Worm (Caenorhabditis elegans) whole organism, L4/young adult: Measurements from ENCODE around the gene fbxa-50.
"Not testable (repeated sequence)": the region's sequence is repeated elsewhere in the genome, so short reads cannot be mapped to it uniquely, and the experiment has no call there.

Experiments
- W03F9.2 ChIP-seq: fragments of 150-350 bp; optimal IDR thresholded peaks from 2 replicates; lab custom pipeline; 2014; ENCODE audit warnings: missing biosample characterization, missing genetic modification characterization
- dao-5 ChIP-seq: sonication (generic microtip); optimal IDR thresholded peaks from 2 replicates; lab custom pipeline; 2016; ENCODE audit warnings: missing genotype, missing genetic modification characterization, moderate library complexity, missing compliant biosample characterization
- him-1 ChIP-seq: sonication (generic microtip); optimal IDR thresholded peaks from 2 replicates; lab custom pipeline; 2016; ENCODE audit warnings: missing genotype, missing genetic modification reagents, missing genetic modification characterization, missing compliant biosample characterization

Gene fbxa-50

DNA sequence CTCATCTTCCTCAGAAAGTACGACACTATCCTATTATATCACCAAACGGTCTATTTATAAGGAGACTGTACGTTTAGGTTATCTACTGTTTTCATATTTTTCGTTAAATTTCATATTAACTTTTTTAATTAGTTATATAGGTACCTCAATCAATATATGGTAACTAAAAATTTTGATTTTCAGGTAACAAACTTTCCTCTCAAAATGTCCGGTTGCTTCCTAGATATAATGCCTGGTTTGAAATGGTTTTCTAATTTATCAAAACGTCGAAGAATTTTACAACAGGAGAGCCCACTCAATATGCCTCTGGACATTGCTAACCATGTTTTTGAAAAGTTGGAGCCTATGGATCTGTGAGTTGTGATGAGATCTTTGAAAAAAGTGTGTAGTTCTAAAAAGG lies 9.3 kb upstream of the fbxa-50 start, which contains the start of gene fbxa-28:
TSS of gene fbxa-28 (plus strand) at position 301 of the 400 bp plus-strand sequence.
- TF ChIP-seq dao-5 (no peak), him-1 (tag; lab: Kevin White, UChicago) (no peak), W03F9.2 (tag; lab: Kevin White, UChicago) (no peak)

DNA sequence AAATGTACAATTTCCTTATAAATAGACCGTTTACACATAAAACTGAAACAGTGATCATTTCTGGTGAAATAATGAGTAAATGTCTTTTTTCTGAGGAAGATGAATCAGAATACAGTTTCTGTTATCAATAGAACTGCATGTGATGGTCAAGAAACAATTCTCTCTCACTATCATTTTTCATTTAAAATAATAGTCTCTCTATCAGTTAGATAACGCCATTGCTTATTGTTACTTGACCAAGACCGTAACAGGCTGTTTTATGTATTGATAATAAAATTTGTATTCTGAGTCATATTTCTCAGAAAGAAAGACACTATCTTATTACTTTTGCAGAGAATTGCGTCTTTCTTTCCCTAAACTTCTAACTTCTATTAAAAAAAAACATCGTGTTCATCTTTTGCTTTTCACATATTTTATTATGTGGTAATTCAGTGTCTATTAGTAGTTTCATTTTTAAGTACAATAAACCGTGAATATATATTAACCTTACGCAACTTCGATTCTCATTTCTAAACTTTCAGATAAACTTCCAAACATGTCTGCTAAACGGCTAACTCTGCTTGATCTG lies 6.9 kb upstream of the fbxa-50 start, which contains the start of gene fbxa-35:
TSS of gene fbxa-35 (plus strand) at position 518 of the 568 bp plus-strand sequence.
- TF ChIP-seq him-1 (tag; lab: Kevin White, UChicago) = no peak
- TF ChIP-seq W03F9.2 (tag; lab: Kevin White, UChicago) = no peak

DNA sequence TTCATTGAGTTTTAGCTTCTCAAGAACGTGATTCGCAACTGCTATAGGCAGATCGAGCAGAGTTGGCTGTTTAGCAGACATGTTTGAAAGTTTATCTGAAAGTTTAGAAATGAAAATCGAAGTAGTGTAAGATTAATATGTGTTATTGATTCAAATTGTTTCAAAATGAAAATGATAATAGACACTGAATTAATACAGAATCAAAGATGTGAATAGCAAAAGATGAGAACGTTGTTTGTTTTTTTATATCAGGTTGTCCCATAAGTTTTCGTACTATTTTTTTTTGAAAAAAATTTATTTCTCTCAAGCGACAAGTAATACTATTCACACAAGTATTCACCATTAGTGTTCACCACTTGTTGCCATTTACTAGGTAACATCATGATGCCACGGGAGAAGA lies 4.8 kb upstream of the fbxa-50 start, which contains the start of gene fbxa-36:
TSS of gene fbxa-36 (minus strand) at position 101 of the 400 bp plus-strand sequence.
- TF ChIP-seq dao-5 (no peak), W03F9.2 (tag; lab: Kevin White, UChicago) (no peak), him-1 (tag; lab: Kevin White, UChicago) (no peak)

DNA sequence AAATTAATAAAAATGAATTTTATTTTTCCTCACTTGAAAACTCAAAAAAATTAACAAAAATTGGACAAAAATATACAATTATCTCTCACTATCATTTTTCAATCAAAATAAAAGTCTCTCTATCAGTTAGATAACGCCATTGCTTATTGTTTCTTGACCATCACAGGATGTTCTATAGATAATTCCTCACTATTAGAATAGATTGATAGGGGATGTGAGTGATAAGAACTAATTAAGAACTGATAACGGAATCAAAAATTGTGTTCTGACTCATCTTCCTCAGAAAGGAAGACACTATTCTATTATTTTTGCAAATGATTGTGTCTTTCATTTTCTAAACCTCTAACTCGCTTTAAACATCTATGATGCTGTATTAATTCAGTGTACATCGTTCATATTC lies 816 bp upstream of the fbxa-50 start:
- TF ChIP-seq W03F9.2 (tag; lab: Kevin White, UChicago) (no peak), him-1 (tag; lab: Kevin White, UChicago) (no peak), dao-5 (no peak)

DNA sequence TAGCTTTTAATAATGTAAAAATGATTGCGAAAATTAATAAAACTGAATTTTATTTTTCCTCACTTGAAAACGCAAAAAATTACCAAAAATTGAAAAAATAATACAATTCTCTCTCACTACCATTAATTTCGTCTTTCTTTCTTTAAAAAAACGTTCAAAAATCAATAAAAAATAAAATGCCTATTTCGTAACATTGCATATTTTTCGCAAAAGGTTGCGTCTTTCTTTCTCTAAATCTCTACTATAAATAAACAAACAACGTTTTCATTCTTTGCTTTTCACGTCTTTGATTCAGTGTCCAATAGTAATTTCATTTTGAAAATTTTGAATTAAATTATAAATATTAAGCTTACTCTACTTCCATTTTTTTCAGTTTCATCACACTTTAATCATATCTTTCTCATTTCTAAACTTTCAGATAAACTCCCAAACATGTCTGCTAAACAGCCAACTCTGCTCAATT lies 3.7 kb downstream of the fbxa-50 start, which contains the start of gene fbxa-37:
TSS of gene fbxa-37 (plus strand) at position 413 of the 463 bp plus-strand sequence.
- TF ChIP-seq dao-5 (no peak), W03F9.2 (tag; lab: Kevin White, UChicago) (no peak), him-1 (tag; lab: Kevin White, UChicago) (no peak)

DNA sequence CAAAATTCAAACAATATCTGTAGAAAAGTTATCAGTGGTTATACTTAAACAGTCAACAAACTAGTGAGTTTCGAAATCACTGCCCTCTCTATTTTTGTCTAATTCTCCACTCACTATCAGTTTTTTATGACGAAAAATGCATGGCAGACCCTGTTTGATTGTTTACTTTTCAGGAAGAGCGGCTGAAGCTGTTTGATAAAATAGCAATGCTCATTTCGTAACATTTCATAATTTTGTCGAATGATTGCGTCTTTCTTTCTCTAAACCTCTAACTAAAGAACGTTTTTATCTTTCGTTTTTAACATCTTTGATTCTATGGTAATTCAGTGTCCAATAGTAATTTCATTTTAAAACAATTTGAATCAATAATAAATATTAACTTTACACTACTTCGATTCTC lies 9.1 kb downstream of the fbxa-50 start:
- no peak for TF ChIP-seq W03F9.2 (tag; lab: Kevin White, UChicago)
- TF ChIP-seq him-1 (tag; lab: Kevin White, UChicago) = no peak
- TF ChIP-seq dao-5 = no peak

DNA sequence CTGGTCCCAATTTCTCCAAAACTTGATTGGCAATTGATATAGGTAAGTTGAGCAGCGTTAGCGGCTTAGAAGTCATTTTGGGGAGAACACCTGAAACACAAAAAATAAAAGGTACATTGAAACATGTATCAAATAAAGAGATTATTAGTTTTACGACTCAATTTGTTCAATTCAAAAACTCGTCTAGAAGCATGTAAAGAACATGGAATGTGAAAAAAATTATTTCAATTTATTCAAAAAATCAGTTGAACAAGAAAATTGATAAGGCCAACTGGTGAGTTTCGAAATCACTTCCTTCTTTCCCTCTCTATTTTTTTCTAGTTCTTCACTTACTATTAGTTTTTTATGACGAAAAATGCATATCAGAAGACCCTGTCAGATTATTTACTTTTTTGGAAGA lies 12.8 kb downstream of the fbxa-50 start, which contains the start of gene fbxa-30:
TSS of gene fbxa-30 (minus strand) at position 101 of the 400 bp plus-strand sequence.
- TF ChIP-seq him-1 (tag; lab: Kevin White, UChicago) (no peak), dao-5 (no peak), W03F9.2 (tag; lab: Kevin White, UChicago) (no peak)

DNA sequence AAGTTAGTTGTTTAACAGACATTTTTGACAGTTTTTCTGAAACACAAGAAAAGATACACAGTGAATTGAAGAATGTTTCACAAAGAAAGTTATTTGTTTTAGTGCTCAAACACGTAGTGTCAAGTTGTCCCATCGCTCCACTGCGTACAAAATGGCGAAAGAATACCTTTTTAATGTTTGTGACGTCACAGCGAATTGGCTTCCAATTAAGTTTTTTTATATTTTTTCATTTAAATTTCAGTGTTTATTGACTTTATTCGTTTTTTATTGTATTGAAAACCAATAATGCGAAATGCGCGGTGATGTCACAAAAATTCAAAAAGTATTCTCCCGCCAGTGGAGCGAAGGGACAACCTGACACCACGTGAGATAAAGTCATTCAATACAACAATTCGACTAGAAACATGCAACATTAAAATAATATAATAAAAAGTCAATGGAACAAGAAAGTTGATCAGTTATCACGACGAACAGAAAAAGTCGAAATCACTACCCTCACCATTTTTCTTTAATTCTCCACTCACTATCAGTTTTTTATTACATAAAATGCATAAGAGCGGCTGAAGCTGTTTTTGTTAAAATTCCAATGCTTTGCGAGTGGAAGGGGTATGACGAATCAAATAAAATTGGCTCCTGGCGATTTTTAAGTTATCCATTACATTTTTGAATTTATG lies 14.5 kb downstream of the fbxa-50 start, which contains the start of gene fbxa-29:
TSS of gene fbxa-29 (minus strand) at position 51 of the 674 bp plus-strand sequence.
- TF ChIP-seq him-1 (tag; lab: Kevin White, UChicago) (no peak), dao-5 (no peak), W03F9.2 (tag; lab: Kevin White, UChicago) (no peak)

DNA sequence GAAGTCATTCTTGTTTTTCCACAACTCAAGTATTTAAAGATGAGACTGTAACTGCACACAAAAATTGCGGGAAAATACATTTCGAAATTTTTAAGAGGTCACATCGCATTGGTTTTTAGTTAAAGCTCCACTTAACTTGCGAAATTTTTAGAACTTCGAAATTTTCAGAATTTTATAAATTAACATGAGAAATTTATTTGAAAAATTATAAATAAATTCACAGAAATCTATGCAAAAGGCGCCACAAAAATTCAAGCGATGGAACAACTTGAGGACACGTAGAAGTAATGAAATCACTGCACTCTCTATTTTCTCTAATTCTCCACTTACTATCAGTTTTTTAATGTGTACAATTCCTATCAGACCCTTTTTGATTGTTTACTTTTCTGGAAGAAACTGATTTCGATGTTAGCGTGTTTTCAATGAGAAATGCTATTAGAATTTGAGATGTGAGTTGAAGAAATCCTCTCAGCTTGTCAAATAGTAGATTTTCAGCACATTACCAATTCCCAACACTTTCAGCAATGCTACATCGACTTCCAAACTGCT lies 16.9 kb downstream of the fbxa-50 start, which contains the start of gene fbxa-31:
TSS of gene fbxa-31 (minus strand) at position 51 of the 549 bp plus-strand sequence.
- TF ChIP-seq him-1 (tag; lab: Kevin White, UChicago) (no peak), dao-5 (no peak), W03F9.2 (tag; lab: Kevin White, UChicago) (no peak)

DNA sequence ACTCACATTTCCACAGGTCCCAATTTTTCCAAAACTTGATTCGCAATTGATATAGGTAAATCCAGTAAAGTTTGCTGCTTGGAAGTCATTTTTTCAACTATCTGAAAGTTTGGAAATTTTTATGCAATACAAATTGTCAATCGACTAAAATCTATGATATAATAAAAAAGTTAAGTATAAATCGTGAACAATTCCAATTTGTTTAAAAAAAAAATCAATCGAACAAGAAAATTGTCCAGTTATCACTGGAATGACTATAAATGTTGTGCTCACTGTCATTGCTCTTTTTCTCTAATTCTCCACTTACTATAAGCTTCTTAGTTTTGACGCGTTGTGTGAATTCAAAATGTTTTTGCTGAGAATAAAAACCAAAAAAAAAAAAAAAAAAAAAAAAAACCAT lies 19.2 kb downstream of the fbxa-50 start, which contains the start of gene fbxa-32:
TSS of gene fbxa-32 (minus strand) at position 101 of the 400 bp plus-strand sequence.
- TF ChIP-seq dao-5 = no peak
- TF ChIP-seq him-1 (tag; lab: Kevin White, UChicago) = no peak
- TF ChIP-seq W03F9.2 (tag; lab: Kevin White, UChicago) = no peak

DNA sequence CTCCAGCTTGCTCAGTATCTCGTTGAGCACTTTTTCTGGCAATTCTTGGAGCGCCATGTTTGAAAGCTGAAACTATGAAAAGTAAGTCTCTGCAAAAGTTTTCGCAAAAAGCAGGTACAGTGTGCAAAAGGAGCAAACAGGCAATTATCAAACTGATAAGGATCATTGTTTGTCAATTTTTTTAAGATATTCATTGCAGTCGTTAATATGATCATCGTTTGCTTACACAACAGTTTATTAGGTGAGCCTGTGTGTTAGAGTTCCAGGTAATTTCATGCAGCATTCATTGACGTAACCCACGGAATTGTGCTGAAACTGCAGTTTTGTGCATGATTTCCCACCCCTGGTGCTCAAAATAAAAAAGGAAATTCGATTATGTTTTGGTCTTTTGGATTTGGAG lies 21.5 kb downstream of the fbxa-50 start, which contains the start of gene fbxa-151:
TSS of gene fbxa-151 (minus strand) at position 101 of the 400 bp plus-strand sequence.
- not testable (repeated sequence) for TF ChIP-seq dao-5; him-1 (tag; lab: Kevin White, UChicago); W03F9.2 (tag; lab: Kevin White, UChicago)

DNA sequence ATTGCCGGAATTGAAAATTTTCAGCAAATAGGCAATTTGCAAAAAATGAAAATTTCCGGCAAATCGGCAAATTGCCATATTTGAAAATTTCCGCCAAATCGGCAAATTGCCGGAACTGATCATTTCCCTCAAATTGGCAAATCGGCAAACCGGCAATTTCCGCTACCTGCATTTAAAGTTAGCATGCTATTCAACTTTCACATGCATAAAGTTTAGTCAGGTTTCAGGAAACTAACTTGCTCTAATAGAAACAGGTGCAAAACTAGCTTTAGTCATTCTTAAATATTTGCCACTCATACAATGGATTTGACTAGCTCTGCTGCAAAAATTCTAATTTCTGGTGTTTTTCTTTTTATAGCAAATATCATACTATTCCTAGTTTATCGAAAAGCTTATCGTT lies 24.6 kb downstream of the fbxa-50 start, which contains the start of gene srz-9:
TSS of gene srz-9 (plus strand) at position 301 of the 400 bp plus-strand sequence.
- TF ChIP-seq W03F9.2 (tag; lab: Kevin White, UChicago); him-1 (tag; lab: Kevin White, UChicago); dao-5: not testable (repeated sequence)

DNA sequence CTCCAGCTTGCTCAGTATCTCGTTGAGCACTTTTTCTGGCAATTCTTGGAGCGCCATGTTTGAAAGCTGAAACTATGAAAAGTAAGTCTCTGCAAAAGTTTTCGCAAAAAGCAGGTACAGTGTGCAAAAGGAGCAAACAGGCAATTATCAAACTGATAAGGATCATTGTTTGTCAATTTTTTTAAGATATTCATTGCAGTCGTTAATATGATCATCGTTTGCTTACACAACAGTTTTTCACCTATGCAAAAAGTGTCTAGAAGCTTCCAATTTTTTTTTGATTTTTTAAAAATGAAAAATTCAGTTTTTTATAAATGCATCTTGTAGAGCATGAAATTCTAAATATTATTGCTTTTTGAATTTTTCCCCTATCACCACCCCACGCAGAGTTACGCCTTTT lies 30.0 kb downstream of the fbxa-50 start, which contains the start of gene fbxa-78:
TSS of gene fbxa-78 (minus strand) at position 101 of the 400 bp plus-strand sequence.
- TF ChIP-seq him-1 (tag; lab: Kevin White, UChicago); dao-5; W03F9.2 (tag; lab: Kevin White, UChicago): not testable (repeated sequence)
